Worm (Caenorhabditis elegans) whole organism, L4 larva: Measurements from ENCODE around the gene tbx-33.

ENCODE experiments used
- ceh-82 ChIP-seq: sonication (generic microtip); optimal IDR thresholded peaks from 2 replicates; lab custom pipeline; 2017; ENCODE audit warnings: missing biosample characterization, missing genetic modification characterization
- dpl-1 ChIP-seq: fragments of 150-350 bp; optimal IDR thresholded peaks from 2 replicates; lab custom pipeline; 2014; ENCODE audit warnings: missing biosample characterization, missing genetic modification reagents, missing genetic modification characterization
- dve-1 ChIP-seq: sonication (generic microtip); optimal IDR thresholded peaks from 2 replicates; lab custom pipeline; 2017; ENCODE audit warnings: antibody characterized with exemption, mild to moderate bottlenecking, missing genetic modification characterization, missing compliant biosample characterization; ENCODE audit not compliant: insufficient read depth
- nhr-11 ChIP-seq: fragments of 150-350 bp; optimal IDR thresholded peaks from 2 replicates; lab custom pipeline; 2014; ENCODE audit warnings: missing biosample characterization, missing genetic modification characterization
- nhr-76 ChIP-seq: fragments of 150-350 bp; optimal IDR thresholded peaks from 2 replicates; lab custom pipeline; 2014; ENCODE audit warnings: missing biosample characterization, missing genetic modification characterization
- skn-1 ChIP-seq: fragments of 150-350 bp; optimal IDR thresholded peaks from 2 replicates; lab custom pipeline; 2014; ENCODE audit warnings: missing biosample characterization, missing genetic modification characterization
- snpc-4 ChIP-seq: fragments of 150-350 bp; optimal IDR thresholded peaks from 2 replicates; lab custom pipeline; 2014; ENCODE audit warnings: missing biosample characterization, missing genetic modification characterization

DNA sequence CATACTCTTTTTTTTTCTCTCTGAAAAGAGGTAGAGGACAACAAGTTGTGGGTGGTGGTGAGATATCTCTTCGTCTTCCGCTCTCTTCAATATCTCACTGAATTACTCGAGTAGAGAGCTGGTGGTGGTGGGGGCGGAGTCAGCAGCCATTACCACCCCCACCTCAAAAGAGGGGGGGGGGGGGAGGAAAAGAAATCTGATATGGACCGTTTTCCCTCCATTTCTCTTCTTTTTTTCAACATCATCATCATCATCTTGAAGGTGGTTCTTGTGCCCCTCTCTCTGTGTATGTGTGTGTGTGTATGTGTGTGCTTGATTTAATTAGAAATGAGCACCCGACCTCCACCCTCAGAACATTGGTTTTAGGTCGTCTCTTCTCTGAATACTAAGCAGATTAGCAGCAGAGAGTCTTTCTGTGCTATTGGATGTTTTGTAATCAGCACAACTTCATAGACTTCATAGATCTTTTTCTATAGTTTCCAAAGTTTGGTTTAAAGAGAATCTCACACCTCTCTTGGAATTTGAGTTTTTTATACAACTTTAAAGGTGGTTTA, 44.9 kb upstream of the tbx-33 start:
- TF ChIP-seq nhr-11 (tag; lab: Kevin White, UChicago) (no peak), dpl-1 (GFP tag; lab: Kevin White, UChicago) (no peak), dve-1 (tag; lab: Kevin White, UChicago) (no peak), snpc-4 (tag; lab: Kevin White, UChicago) (no peak), skn-1 (tag; lab: Kevin White, UChicago) (no peak), ceh-82 (tag; lab: Kevin White, UChicago) (no peak), nhr-76 (tag; lab: Kevin White, UChicago) (no peak)
